Comparison of ENCODE assay signal across 4 worm cellular contexts in the genomic region with DNA sequence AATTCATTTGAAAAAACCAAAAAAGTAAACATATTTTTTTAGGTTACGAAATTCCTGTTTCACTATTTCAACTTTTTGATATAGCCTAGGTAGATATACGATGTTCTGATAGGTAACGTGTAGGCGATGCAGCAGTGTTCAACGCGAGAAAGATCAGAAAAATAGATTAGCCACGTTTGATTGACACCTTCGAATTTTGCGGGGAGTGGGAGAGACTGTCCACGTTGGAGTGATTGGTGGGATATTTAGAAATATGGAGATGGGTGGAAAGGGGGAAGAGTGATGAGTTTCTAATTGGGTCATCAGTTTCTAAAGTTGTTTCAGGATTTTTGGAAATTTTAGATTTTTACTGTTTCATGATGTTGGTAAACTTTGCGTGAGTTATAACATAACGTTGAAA.
TF ChIP-seq lines count a peak whose summit lies in the region.

No protein-coding gene starts in this region.

TF ChIP-seq in whole organism, L1 larva, 84 proteins besides CTCF, POLR2A, EP300 and RAD21:
- TF ChIP-seq lir-3 (tag; optimal IDR thresholded peaks at IDR 0.05; lab: Kevin White, UChicago; ENCODE audit: poor library complexity) (no peak), nhr-20 (tag; optimal IDR thresholded peaks at IDR 0.05; lab: Kevin White, UChicago) (no peak), nhr-47 (tag; optimal IDR thresholded peaks at IDR 0.05; lab: Kevin White, UChicago) (no peak), hpl-2 (GFP tag; optimal IDR thresholded peaks at IDR 0.05; lab: Kevin White, UChicago) (no peak), efl-1 (optimal IDR thresholded peaks at IDR 0.05; lab: Kevin White, UChicago) (no peak), efl-1 (GFP tag; optimal IDR thresholded peaks at IDR 0.05 in 1 of 2; lab: Kevin White, UChicago) (no peak), fkh-4 (tag; optimal IDR thresholded peaks at IDR 0.05; lab: Kevin White, UChicago; ENCODE audit: borderline replicate concordance) (no peak), lin-14 (GFP tag; optimal IDR thresholded peaks at IDR 0.05; lab: Kevin White, UChicago) (peak; percentile 13), ama-1 (optimal IDR thresholded peaks at IDR 0.05; lab: Kevin White, UChicago) (no peak), blmp-1 (tag; optimal IDR thresholded peaks at IDR 0.05; lab: Kevin White, UChicago) (peak; percentile 9)

TF ChIP-seq in whole organism, L2 larva, 48 proteins besides CTCF, POLR2A, EP300 and RAD21:
- TF ChIP-seq ceh-16 (tag; optimal IDR thresholded peaks at IDR 0.05; lab: Kevin White, UChicago) (peak; percentile 62), elt-3 (tag; optimal IDR thresholded peaks at IDR 0.05; lab: Kevin White, UChicago) (no peak)

TF ChIP-seq in whole organism, L3 larva, 47 proteins besides CTCF, POLR2A, EP300 and RAD21:
- TF ChIP-seq unc-62 (GFP tag; optimal IDR thresholded peaks at IDR 0.05; lab: Kevin White, UChicago): peak; percentile 5
- TF ChIP-seq nhr-12 (tag; optimal IDR thresholded peaks at IDR 0.05; lab: Kevin White, UChicago): no peak

TF ChIP-seq in whole organism, mixed stage, embryonic, 35 proteins besides CTCF, POLR2A, EP300 and RAD21:
- TF ChIP-seq unc-62 (GFP tag; optimal IDR thresholded peaks at IDR 0.05; lab: Kevin White, UChicago) (peak; percentile 63), ceh-83 (GFP tag; optimal IDR thresholded peaks at IDR 0.05; lab: Kevin White, UChicago) (no peak), nhr-237 (tag; optimal IDR thresholded peaks at IDR 0.05; lab: Kevin White, UChicago) (no peak), nhr-12 (tag; optimal IDR thresholded peaks at IDR 0.05; lab: Kevin White, UChicago) (no peak), elt-3 (tag; optimal IDR thresholded peaks at IDR 0.05; lab: Kevin White, UChicago) (no peak)

Comparison
In these comparisons a context has a peak if more than half of its experiments do, and no peak if none do; other contexts are left out.
1. Of the 22 proteins assayed by ChIP-seq in both whole organism, L1 larva and whole organism, L2 larva: peak only in whole organism, L1 larva: blmp-1; only in whole organism, L2 larva: none; in both: none; in neither: 21.